Worm (Caenorhabditis elegans) whole organism, early embryonic: Measurements from ENCODE around the gene garr-1.

Source experiments
- B0310.2 ChIP-seq: sonication (generic microtip); optimal IDR thresholded peaks from 2 replicates; lab custom pipeline; 2016; ENCODE audit warnings: mild to moderate bottlenecking, missing genetic modification characterization, missing compliant biosample characterization
- F13C5.2 ChIP-seq: sonication (generic microtip); optimal IDR thresholded peaks from 2 replicates; lab custom pipeline; 2017; ENCODE audit warnings: mild to moderate bottlenecking, missing genetic modification characterization, inconsistent platforms, missing compliant biosample characterization
- aly-1 ChIP-seq: sonication (generic microtip); optimal IDR thresholded peaks from 2 replicates; lab custom pipeline; 2016; ENCODE audit warnings: missing genetic modification characterization, missing compliant biosample characterization
- ama-1 ChIP-seq: fragments of 150-350 bp; optimal IDR thresholded peaks from 2 replicates; lab custom pipeline; 2014
- ceh-13 ChIP-seq: fragments of 200-800 bp; sonication (Bioruptor generic); optimal IDR thresholded peaks from 2 replicates; lab custom pipeline; 2018; ENCODE audit warnings: mild to moderate bottlenecking, missing genetic modification characterization, missing compliant biosample characterization
- ets-7 ChIP-seq: sonication (generic microtip); optimal IDR thresholded peaks from 2 replicates; lab custom pipeline; 2016; ENCODE audit warnings: missing genotype, missing genetic modification characterization, missing compliant biosample characterization
- flt-1 ChIP-seq: fragments of 200-800 bp; sonication (Bioruptor generic); IDR thresholded peaks from 2 replicates; pipeline ENCODE4 v1.3.6; 2022; ENCODE audit warnings: missing genetic modification characterization, missing compliant biosample characterization
- hmbx-1 ChIP-seq: sonication (generic microtip); optimal IDR thresholded peaks from 2 replicates; lab custom pipeline; 2016; ENCODE audit warnings: mild to moderate bottlenecking, missing genetic modification characterization, missing compliant biosample characterization
- hmg-4 ChIP-seq: fragments of 200-800 bp; sonication (Bioruptor generic); optimal IDR thresholded peaks from 2 replicates; lab custom pipeline; 2018; ENCODE audit warnings: mild to moderate bottlenecking, missing genetic modification characterization, missing compliant biosample characterization
- hnd-1 ChIP-seq: sonication (generic microtip); optimal IDR thresholded peaks from 2 replicates; lab custom pipeline; 2016; ENCODE audit warnings: missing genetic modification characterization, missing compliant biosample characterization
- tbx-11 ChIP-seq: fragments of 200-800 bp; sonication (Bioruptor generic); IDR thresholded peaks from 2 replicates; pipeline ENCODE4 v1.3.6; 2022; ENCODE audit warnings: missing genetic modification characterization, missing compliant biosample characterization
- tbx-37 ChIP-seq: fragments of 200-800 bp; sonication (Bioruptor generic); conservative IDR thresholded peaks from 2 replicates; pipeline ENCODE4 v1.3.6; 2022; ENCODE audit warnings: missing genetic modification reagents, missing genetic modification characterization, missing compliant biosample characterization
- tra-4 ChIP-seq: sonication (generic microtip); optimal IDR thresholded peaks from 2 replicates; lab custom pipeline; 2017; ENCODE audit warnings: missing genetic modification characterization, missing compliant biosample characterization

- no peak for TF ChIP-seq aly-1 (tag; lab: Kevin White, UChicago)
- no peak for TF ChIP-seq flt-1 (GFP tag; lab: Robert Waterston, UW)
- TF ChIP-seq ama-1 = no peak
- no peak for TF ChIP-seq hmg-4 (GFP tag; lab: Kevin White, UChicago)
- TF ChIP-seq B0310.2 (tag; lab: Kevin White, UChicago) = no peak
- TF ChIP-seq F13C5.2 (tag; lab: Kevin White, UChicago) = no peak
- TF ChIP-seq tbx-37 (GFP tag; lab: Robert Waterston, UW) = no peak
- TF ChIP-seq tbx-11 (GFP tag; lab: Robert Waterston, UW) = no peak
- TF ChIP-seq ets-7 (tag; lab: Kevin White, UChicago) = no peak
- no peak for TF ChIP-seq hmbx-1 (tag; lab: Kevin White, UChicago)
- TF ChIP-seq hnd-1 (tag; lab: Kevin White, UChicago) = no peak
- no peak for TF ChIP-seq tra-4
- TF ChIP-seq ceh-13 (GFP tag; lab: Kevin White, UChicago) = no peak
Measured at ce11 chrIV:377791-378190, 48.2 kb upstream of the garr-1 start.
